Fruit fly (Drosophila melanogaster) whole organism, embryonic: Measurements from ENCODE around the gene CG9288.
A peak's percentile ranks its signal among the peaks of the same experiment; 100 is the strongest.

Experiments used
- Ada2b ChIP-seq: fragments of 200-800 bp; sonication (Bioruptor generic); IDR thresholded peaks from 2 replicates; pipeline ENCODE4 v1.3.6; 2022; ENCODE audit warnings: missing biosample characterization, missing genetic modification characterization
- B-H1 ChIP-seq: fragments of 200-800 bp; sonication (Bioruptor generic); IDR thresholded peaks from 3 replicates; pipeline ENCODE4 v1.3.6; 2022; ENCODE audit warnings: missing biosample characterization, missing genetic modification characterization
- CG10147 ChIP-seq: fragments of 200-800 bp; sonication (Bioruptor generic); optimal IDR thresholded peaks from 2 replicates; lab custom pipeline; 2019; ENCODE audit warnings: missing biosample characterization, mild to moderate bottlenecking, missing genetic modification characterization, moderate library complexity
- CG10267 ChIP-seq: fragments of 200-800 bp; sonication (Bioruptor generic); optimal IDR thresholded peaks from 2 replicates; lab custom pipeline; 2018; ENCODE audit warnings: missing biosample characterization, mild to moderate bottlenecking, missing genetic modification characterization, moderate library complexity
- CG10979 ChIP-seq: fragments of 200-800 bp; sonication (Bioruptor generic); optimal IDR thresholded peaks from 2 replicates; lab custom pipeline; 2018; ENCODE audit warnings: missing biosample characterization, mild to moderate bottlenecking, missing genetic modification characterization, moderate library complexity
- CG11398 ChIP-seq: fragments of 200-800 bp; sonication (Bioruptor generic); optimal IDR thresholded peaks from 2 replicates; lab custom pipeline; 2016; ENCODE audit warnings: missing biosample characterization, missing genetic modification characterization
- CG12104 ChIP-seq: fragments of 200-800 bp; sonication (Bioruptor generic); optimal IDR thresholded peaks from 3 replicates; lab custom pipeline; 2016; ENCODE audit warnings: missing biosample characterization, missing genetic modification characterization
- CG13123 ChIP-seq: fragments of 200-800 bp; sonication (Bioruptor generic); optimal IDR thresholded peaks from 2 replicates; lab custom pipeline; 2016; ENCODE audit warnings: missing biosample characterization, missing genetic modification characterization
- CG13775 ChIP-seq: fragments of 200-800 bp; sonication (Bioruptor generic); optimal IDR thresholded peaks from 3 replicates; lab custom pipeline; 2017; ENCODE audit warnings: missing biosample characterization, mild to moderate bottlenecking, missing genetic modification characterization
- CG14050 ChIP-seq: fragments of 200-800 bp; sonication (Bioruptor generic); IDR thresholded peaks from 3 replicates; pipeline ENCODE4 v1.3.6; 2022; ENCODE audit warnings: missing biosample characterization, missing genetic modification characterization
- CG14860 ChIP-seq: fragments of 200-800 bp; sonication (Bioruptor generic); IDR thresholded peaks from 3 replicates; pipeline ENCODE4 v1.3.6; 2022; ENCODE audit warnings: missing biosample characterization, missing genetic modification characterization; ENCODE audit not compliant: partially characterized antibody
- CG15514 ChIP-seq: fragments of 200-800 bp; sonication (Bioruptor generic); optimal IDR thresholded peaks from 3 replicates; lab custom pipeline; 2017; ENCODE audit warnings: missing biosample characterization, missing genetic modification characterization, mild to moderate bottlenecking, moderate library complexity, missing genetic modification reagents
- CG1602 ChIP-seq: fragments of 200-800 bp; sonication (Bioruptor generic); optimal IDR thresholded peaks from 3 replicates; lab custom pipeline; 2016; ENCODE audit warnings: missing biosample characterization, missing genetic modification characterization
- CG1603 ChIP-seq: fragments of 200-800 bp; sonication (Bioruptor generic); optimal IDR thresholded peaks from 2 replicates; lab custom pipeline; 2019; ENCODE audit warnings: missing biosample characterization, mild to moderate bottlenecking, missing genetic modification characterization, moderate library complexity
- CG16813 ChIP-seq: fragments of 200-800 bp; sonication (Bioruptor generic); IDR thresholded peaks from 3 replicates; pipeline ENCODE4 v1.3.6; 2022; ENCODE audit warnings: missing biosample characterization, missing genetic modification characterization; ENCODE audit not compliant: partially characterized antibody
- CG17361 ChIP-seq: fragments of 200-800 bp; sonication (Bioruptor generic); IDR thresholded peaks from 3 replicates; pipeline ENCODE4 v1.3.6; 2022; ENCODE audit warnings: missing biosample characterization, missing genetic modification characterization
- CG18764 ChIP-seq: fragments of 200-800 bp; sonication (Bioruptor generic); optimal IDR thresholded peaks from 3 replicates; lab custom pipeline; 2016; ENCODE audit warnings: missing biosample characterization, missing genetic modification characterization
- CG2199 ChIP-seq: fragments of 200-800 bp; sonication (Bioruptor generic); IDR thresholded peaks from 3 replicates; pipeline ENCODE4 v1.3.6; 2022; ENCODE audit warnings: missing biosample characterization, missing genetic modification characterization
- CG3847 ChIP-seq: fragments of 200-800 bp; sonication (Bioruptor generic); IDR thresholded peaks from 2 replicates; pipeline ENCODE4 v1.3.6; 2022; ENCODE audit warnings: missing biosample characterization, missing genetic modification characterization
- CG6689 ChIP-seq: fragments of 200-800 bp; sonication (Bioruptor generic); IDR thresholded peaks from 2 replicates; pipeline ENCODE4 v1.3.6; 2022; ENCODE audit warnings: missing biosample characterization, missing genetic modification characterization
- CG7928 ChIP-seq: fragments of 200-800 bp; sonication (Bioruptor generic); optimal IDR thresholded peaks from 2 replicates; lab custom pipeline; 2017; ENCODE audit warnings: missing biosample characterization, mild to moderate bottlenecking, missing genetic modification characterization
- CG8281 ChIP-seq: fragments of 200-800 bp; sonication (Bioruptor generic); optimal IDR thresholded peaks from 2 replicates; lab custom pipeline; 2018; ENCODE audit warnings: missing biosample characterization, mild to moderate bottlenecking, missing genetic modification characterization, moderate library complexity
- CTCF ChIP-seq: fragments of 200-800 bp; sonication (Bioruptor generic); optimal IDR thresholded peaks from 2 replicates; lab custom pipeline; 2017; ENCODE audit warnings: missing biosample characterization, mild to moderate bottlenecking, missing genetic modification characterization, moderate library complexity
- CkIIα-i1 ChIP-seq: fragments of 200-800 bp; sonication (Bioruptor generic); IDR thresholded peaks from 2 replicates; pipeline ENCODE4 v1.3.6; 2022; ENCODE audit warnings: missing biosample characterization, missing genetic modification characterization
- H2.0 ChIP-seq: fragments of 200-800 bp; sonication (Bioruptor generic); IDR thresholded peaks from 2 replicates; pipeline ENCODE4 v1.3.6; 2022; ENCODE audit warnings: missing biosample characterization, missing genetic modification characterization
- HLH54F ChIP-seq: fragments of 200-800 bp; sonication (Bioruptor generic); optimal IDR thresholded peaks from 3 replicates; lab custom pipeline; 2016; ENCODE audit warnings: missing biosample characterization, missing genetic modification characterization
- Hand ChIP-seq: fragments of 200-800 bp; sonication (Bioruptor generic); optimal IDR thresholded peaks from 2 replicates; lab custom pipeline; 2017; ENCODE audit warnings: mild to moderate bottlenecking, missing biosample characterization, missing genetic modification reagents, missing genetic modification characterization
- NfI ChIP-seq: fragments of 200-800 bp; sonication (Bioruptor generic); optimal IDR thresholded peaks from 3 replicates; lab custom pipeline; 2018; ENCODE audit warnings: missing biosample characterization, mild to moderate bottlenecking, missing genetic modification characterization, moderate library complexity
- Pdp1 ChIP-seq, 2 experiments: fragments of 200-800 bp; sonication (Bioruptor generic); optimal IDR thresholded peaks; 3 replicates each; lab custom pipeline; 2016; ENCODE audit warnings: missing biosample characterization in 2 of 2, missing genetic modification characterization in 2 of 2, mild to moderate bottlenecking in 1 of 2, moderate library complexity in 1 of 2
- Scr ChIP-seq: fragments of 200-800 bp; sonication (Bioruptor generic); IDR thresholded peaks from 2 replicates; pipeline ENCODE4 v1.3.6; 2022; ENCODE audit warnings: missing biosample characterization, missing genetic modification characterization; ENCODE audit not compliant: partially characterized antibody
- bab2 ChIP-seq: fragments of 200-800 bp; sonication (Bioruptor generic); optimal IDR thresholded peaks from 2 replicates; lab custom pipeline; 2016; ENCODE audit warnings: missing biosample characterization, missing genetic modification characterization
- bigmax ChIP-seq: fragments of 200-800 bp; sonication (Bioruptor generic); optimal IDR thresholded peaks from 2 replicates; lab custom pipeline; 2018; ENCODE audit warnings: missing biosample characterization, mild to moderate bottlenecking, missing genetic modification characterization
- btn ChIP-seq: fragments of 200-800 bp; sonication (Bioruptor generic); optimal IDR thresholded peaks from 2 replicates; lab custom pipeline; 2016; ENCODE audit warnings: missing biosample characterization, missing genetic modification characterization
- danr ChIP-seq: fragments of 200-800 bp; sonication (Bioruptor generic); IDR thresholded peaks from 2 replicates; pipeline ENCODE4 v1.3.6; 2022; ENCODE audit warnings: missing biosample characterization, missing genetic modification characterization
- dati ChIP-seq: fragments of 200-800 bp; sonication (Bioruptor generic); IDR thresholded peaks from 2 replicates; pipeline ENCODE4 v1.3.6; 2022; ENCODE audit warnings: missing biosample characterization, missing genetic modification characterization
- en ChIP-seq: fragments of 200-800 bp; sonication (Bioruptor generic); optimal IDR thresholded peaks from 2 replicates; lab custom pipeline; 2016; ENCODE audit warnings: missing biosample characterization, missing genetic modification characterization
- ewg ChIP-seq: fragments of 200-800 bp; sonication (Bioruptor generic); optimal IDR thresholded peaks from 3 replicates; lab custom pipeline; 2017; ENCODE audit warnings: mild to moderate bottlenecking, missing biosample characterization, missing genetic modification reagents, missing genetic modification characterization
- gce ChIP-seq: fragments of 200-800 bp; sonication (Bioruptor generic); IDR thresholded peaks from 3 replicates; pipeline ENCODE4 v1.3.6; 2022; ENCODE audit warnings: missing biosample characterization, missing genetic modification characterization
- maf-S ChIP-seq: fragments of 200-800 bp; sonication (Bioruptor generic); optimal IDR thresholded peaks from 2 replicates; lab custom pipeline; 2016; ENCODE audit warnings: missing biosample characterization, missing genetic modification characterization
- mld ChIP-seq: fragments of 200-800 bp; sonication (Bioruptor generic); IDR thresholded peaks from 3 replicates; pipeline ENCODE4 v1.3.6; 2022; ENCODE audit warnings: missing biosample characterization, missing genetic modification characterization; ENCODE audit not compliant: partially characterized antibody
- nom ChIP-seq: fragments of 200-800 bp; sonication (Bioruptor generic); optimal IDR thresholded peaks from 2 replicates; lab custom pipeline; 2017; ENCODE audit warnings: missing biosample characterization, missing genetic modification characterization, mild to moderate bottlenecking, moderate library complexity, missing genetic modification reagents
- org-1 ChIP-seq: fragments of 200-800 bp; sonication (Bioruptor generic); optimal IDR thresholded peaks from 2 replicates; lab custom pipeline; 2017; ENCODE audit warnings: missing biosample characterization, missing genetic modification characterization
- pfk ChIP-seq: fragments of 200-800 bp; sonication (Bioruptor generic); optimal IDR thresholded peaks from 2 replicates; lab custom pipeline; 2018; ENCODE audit warnings: missing biosample characterization, mild to moderate bottlenecking, missing genetic modification characterization, moderate library complexity
- psq ChIP-seq: fragments of 200-800 bp; sonication (Bioruptor generic); optimal IDR thresholded peaks from 2 replicates; lab custom pipeline; 2017; ENCODE audit warnings: missing biosample characterization, missing genetic modification characterization
- schlank ChIP-seq: fragments of 200-800 bp; sonication (Bioruptor generic); optimal IDR thresholded peaks from 2 replicates; lab custom pipeline; 2018; ENCODE audit warnings: missing biosample characterization, mild to moderate bottlenecking, missing genetic modification characterization
- scrt ChIP-seq: fragments of 200-800 bp; sonication (Bioruptor generic); optimal IDR thresholded peaks from 2 replicates; lab custom pipeline; 2018; ENCODE audit warnings: missing biosample characterization, mild to moderate bottlenecking, missing genetic modification characterization, moderate library complexity
- so ChIP-seq: fragments of 200-800 bp; sonication (Bioruptor generic); IDR thresholded peaks from 3 replicates; pipeline ENCODE4 v1.3.6; 2022; ENCODE audit warnings: missing biosample characterization, missing genetic modification characterization
- sqz ChIP-seq: fragments of 200-800 bp; sonication (Bioruptor generic); optimal IDR thresholded peaks from 3 replicates; lab custom pipeline; 2018; ENCODE audit warnings: missing biosample characterization, mild to moderate bottlenecking, missing genetic modification characterization
- trh ChIP-seq: fragments of 200-800 bp; sonication (Bioruptor generic); optimal IDR thresholded peaks from 2 replicates; lab custom pipeline; 2016; ENCODE audit warnings: missing biosample characterization, missing genetic modification characterization
- usp ChIP-seq: fragments of >200 bp; optimal IDR thresholded peaks from 2 replicates; lab custom pipeline; 2017; ENCODE audit warnings: missing biosample characterization, missing genetic modification characterization
- wek ChIP-seq: fragments of 200-800 bp; sonication (Bioruptor generic); optimal IDR thresholded peaks from 3 replicates; lab custom pipeline; 2018; ENCODE audit warnings: missing biosample characterization, mild to moderate bottlenecking, missing genetic modification characterization, moderate library complexity

CG9288 gene

DNA sequence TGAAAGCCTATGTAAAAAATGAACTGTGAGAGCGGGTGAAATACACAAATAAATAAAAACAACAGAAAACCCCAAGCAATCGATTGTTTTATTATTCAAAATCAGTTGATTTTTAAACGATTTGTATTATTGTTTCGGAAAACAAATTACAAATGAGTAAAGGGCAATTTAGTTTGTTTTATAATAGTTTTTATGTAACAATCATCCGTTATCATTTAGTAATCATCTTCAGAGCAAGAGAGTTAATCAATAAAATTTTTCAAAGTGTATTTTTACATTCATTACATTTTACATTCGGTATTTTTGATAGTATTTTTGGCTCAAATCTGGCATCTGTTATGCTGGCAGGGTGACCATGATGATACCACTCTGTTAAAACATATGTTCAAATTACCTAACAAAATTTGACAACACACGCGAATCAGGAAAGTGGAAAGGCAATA lies at the start of gene CG9288, which contains the start of gene CG42375 (continued):
- peak; percentile 79 for TF ChIP-seq CG10267 (tag; lab: Kevin White, UChicago)
- TF ChIP-seq CG14860 (GFP tag; lab: Robert Waterston, UW): no peak
- no peak for TF ChIP-seq mld (GFP tag; lab: Robert Waterston, UW)
- peak; percentile 45 for TF ChIP-seq CG12104
- TF ChIP-seq ewg (GFP tag; lab: Kevin White, UChicago): no peak
- TF ChIP-seq schlank (tag; lab: Kevin White, UChicago): no peak
- peak; percentile 55 for TF ChIP-seq CG15514 (GFP tag; lab: Kevin White, UChicago)
- TF ChIP-seq gce (GFP tag; lab: Robert Waterston, UW): 0 out of 3 replicates have a peak, but pooled peaks have one; percentile 38
- 0 out of 3 replicates have a peak, but pooled peaks have one; percentile 57 for TF ChIP-seq CG2199 (GFP tag; lab: Robert Waterston, UW)
- peak; percentile 47 to 97 for TF ChIP-seq Pdp1 (GFP tag; optimal IDR thresholded peaks at IDR 0.05; lab: Kevin White, UChicago)
- TF ChIP-seq CG10147 (GFP tag; lab: Kevin White, UChicago): peak; percentile 79
- TF ChIP-seq CG10979 (tag; lab: Kevin White, UChicago): peak; percentile 85
- no peak for TF ChIP-seq psq (GFP tag; lab: Kevin White, UChicago)
- no peak for TF ChIP-seq CG16813 (GFP tag; lab: Robert Waterston, UW)
- 0 out of 3 replicates have a peak, but pooled peaks have one; percentile 33 for TF ChIP-seq B-H1 (GFP tag; lab: Robert Waterston, UW)
- no peak for TF ChIP-seq usp (GFP tag; lab: Kevin White, UChicago)
- no peak for TF ChIP-seq bigmax
- peak; percentile 74 for TF ChIP-seq Ada2b (GFP tag; lab: Robert Waterston, UW)
- no peak for TF ChIP-seq pfk (GFP tag; lab: Kevin White, UChicago)
- no peak for TF ChIP-seq CG13775 (GFP tag; lab: Kevin White, UChicago)
- TF ChIP-seq trh: no peak
- peak; percentile 59 for TF ChIP-seq CG18764 (GFP tag; lab: Kevin White, UChicago)
- no peak for TF ChIP-seq CG13123
- no peak for TF ChIP-seq nom
- no peak for TF ChIP-seq wek (GFP tag; lab: Kevin White, UChicago)
- peak; percentile 12 for TF ChIP-seq CG1602 (GFP tag; lab: Kevin White, UChicago)
- TF ChIP-seq so: no peak
- TF ChIP-seq CG7928 (GFP tag; lab: Kevin White, UChicago): no peak
- no peak for TF ChIP-seq NfI (GFP tag; lab: Kevin White, UChicago)
- no peak for TF ChIP-seq dati (GFP tag; lab: Robert Waterston, UW)
- peak; percentile 38 for TF ChIP-seq en (GFP tag; lab: Kevin White, UChicago)
- no peak for TF ChIP-seq btn
- TF ChIP-seq HLH54F (GFP tag; lab: Kevin White, UChicago): no peak
- peak; percentile 70 for TF ChIP-seq CG6689 (GFP tag; lab: Robert Waterston, UW)
- TF ChIP-seq bab2 (GFP tag; lab: Kevin White, UChicago): peak; percentile 87
- peak; percentile 58 for TF ChIP-seq CG1603
- no peak for TF ChIP-seq CkIIα-i1 (GFP tag; lab: Robert Waterston, UW)
- no peak for TF ChIP-seq Hand (GFP tag; lab: Kevin White, UChicago)
- TF ChIP-seq Scr (GFP tag; lab: Robert Waterston, UW): no peak
- no peak for TF ChIP-seq CG11398 (GFP tag; lab: Kevin White, UChicago)
- TF ChIP-seq sqz (GFP tag; lab: Kevin White, UChicago): no peak
- TF ChIP-seq CG14050 (GFP tag; lab: Robert Waterston, UW): no peak
- peak; percentile 40 for TF ChIP-seq maf-S (GFP tag; lab: Kevin White, UChicago)
- peak; percentile 59 for TF ChIP-seq CTCF
- 0 out of 2 replicates have a peak, but pooled peaks have one; percentile 3 for TF ChIP-seq H2.0
- TF ChIP-seq danr (GFP tag; lab: Robert Waterston, UW): peak; percentile 40; the same call in 1 of the 2 replicates
- no peak for TF ChIP-seq CG3847 (GFP tag; lab: Robert Waterston, UW)
- peak; percentile 60 for TF ChIP-seq scrt (GFP tag; lab: Kevin White, UChicago)
- no peak for TF ChIP-seq org-1 (GFP tag; lab: Kevin White, UChicago)
- TF ChIP-seq CG17361 (GFP tag; lab: Robert Waterston, UW): peak; percentile 80
- no peak for TF ChIP-seq CG8281 (tag; lab: Kevin White, UChicago)
